Fruit fly (Drosophila melanogaster): Measurements from ENCODE around the gene OtopLa.

The OtopLa gene

DNA sequence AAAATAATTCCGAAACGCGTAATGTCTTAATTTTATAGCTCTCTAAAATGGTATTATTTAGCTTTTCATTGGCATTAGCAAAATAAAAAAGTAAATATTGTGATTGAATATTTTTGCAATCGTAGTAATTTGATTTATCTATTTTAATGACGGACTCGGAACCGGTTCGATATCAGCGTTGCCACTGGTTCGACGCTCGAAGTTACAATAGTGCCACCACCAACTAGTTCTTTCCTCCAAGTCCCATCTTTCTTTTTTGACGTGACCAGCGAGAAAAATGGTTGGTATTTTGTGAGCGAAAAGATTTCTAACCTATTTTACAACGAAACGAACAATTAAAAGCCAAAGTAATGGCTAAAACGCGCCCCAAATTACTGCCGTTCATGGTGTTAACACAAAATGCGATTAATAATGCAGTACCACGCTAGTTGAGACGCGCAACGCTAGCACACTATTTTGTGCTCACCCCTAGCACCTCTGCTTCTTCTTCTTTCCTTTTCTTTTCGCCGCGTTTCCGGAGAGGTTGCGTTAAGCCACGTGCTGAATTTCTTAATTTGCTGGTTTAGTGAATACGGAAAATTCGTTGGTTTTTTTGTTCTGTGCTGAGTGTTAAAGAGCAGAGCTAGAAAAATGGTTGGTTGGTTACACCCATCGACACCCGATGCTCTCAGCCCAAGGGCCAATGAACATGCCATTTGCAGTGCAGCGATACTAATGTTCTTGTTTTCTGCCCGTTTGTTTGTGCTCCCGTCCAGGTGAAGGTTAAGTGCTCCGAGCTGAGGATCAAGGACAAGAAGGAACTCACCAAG is 24.2 kb upstream of the OtopLa start, which contains the start of gene RpL35 (continued):
- TF ChIP-seq jumu (GFP tag; optimal IDR thresholded peaks at IDR 0.05) (peak; percentile 18), shn (GFP tag; optimal IDR thresholded peaks at IDR 0.05) (no peak), CG4854 (GFP tag; optimal IDR thresholded peaks at IDR 0.05) (peak; percentile 29), NK7.1 (GFP tag; optimal IDR thresholded peaks at IDR 0.05) (peak; percentile 37), zen2 (GFP tag; IDR thresholded peaks at IDR 0.05; ENCODE audit: partially characterized antibody) (no peak; the same call in 2 of the 3 replicates), unpg (GFP tag; optimal IDR thresholded peaks at IDR 0.05) (peak; percentile 46), CG34224 (GFP tag; IDR thresholded peaks at IDR 0.05; ENCODE audit: partially characterized antibody) (no peak), Atf6 (GFP tag; IDR thresholded peaks at IDR 0.05) (peak; percentile 50), Dll (GFP tag; IDR thresholded peaks at IDR 0.05; ENCODE audit: partially characterized antibody) (peak; percentile 58; the same call in 3 of the 4 replicates), Drgx (GFP tag; IDR thresholded peaks at IDR 0.05) (no peak), BEAF-32 (GFP tag; optimal IDR thresholded peaks at IDR 0.05) (peak; percentile 67), Mes4 (GFP tag; optimal IDR thresholded peaks at IDR 0.05) (peak; percentile 37), Nf-YB (GFP tag; optimal IDR thresholded peaks at IDR 0.05) (peak; percentile 6), gcm (GFP tag; optimal IDR thresholded peaks at IDR 0.05) (peak; percentile 29), Nf-YC (tag; optimal IDR thresholded peaks at IDR 0.05) (peak; percentile 30), CG6254 (GFP tag; optimal IDR thresholded peaks at IDR 0.05) (peak; percentile 35), CG15514 (GFP tag; optimal IDR thresholded peaks at IDR 0.05) (peak; percentile 98), Blimp-1 (GFP tag; optimal IDR thresholded peaks at IDR 0.05) (peak; percentile 23), Atf-2 (GFP tag; optimal IDR thresholded peaks at IDR 0.05) (no peak), Dp (GFP tag; optimal IDR thresholded peaks at IDR 0.05) (no peak), B-H2 (GFP tag; optimal IDR thresholded peaks at IDR 0.05) (peak; percentile 28), kay (GFP tag; optimal IDR thresholded peaks at IDR 0.05) (no peak), bsh (GFP tag; optimal IDR thresholded peaks at IDR 0.05) (peak in 1 of 2 experiments; percentile 26), CG10431 (GFP tag; optimal IDR thresholded peaks at IDR 0.05) (peak; percentile 43), inv (GFP tag; IDR thresholded peaks at IDR 0.05; ENCODE audit: partially characterized antibody) (peak; percentile 46; the same call in 1 of the 2 replicates), CG15011 (GFP tag; optimal IDR thresholded peaks at IDR 0.05) (no peak), CG17612 (GFP tag; IDR thresholded peaks at IDR 0.05) (no peak), CG4707 (GFP tag; optimal IDR thresholded peaks at IDR 0.05) (no peak), CG18262 (tag; optimal IDR thresholded peaks at IDR 0.05) (peak; percentile 36), CG9932 (GFP tag; IDR thresholded peaks at IDR 0.05) (peak; percentile 24; the same call in 1 of the 2 replicates), eve (GFP tag; optimal IDR thresholded peaks at IDR 0.05) (no peak), HmgZ (tag; optimal IDR thresholded peaks at IDR 0.05) (peak; percentile 48), lov (optimal IDR thresholded peaks at IDR 0.05) (no peak), lov (GFP tag; IDR thresholded peaks at IDR 0.05) (no peak), gsb-n (tag; optimal IDR thresholded peaks at IDR 0.05) (peak; percentile 25), Hey (tag; optimal IDR thresholded peaks at IDR 0.05) (no peak), fd64A (GFP tag; optimal IDR thresholded peaks at IDR 0.05) (peak; percentile 50), Doc3 (GFP tag; IDR thresholded peaks at IDR 0.05; ENCODE audit: partially characterized antibody) (0 out of 3 replicates have a peak, but pooled peaks have one; percentile 40), Max (GFP tag; optimal IDR thresholded peaks at IDR 0.05) (peak; percentile 81), dysf (GFP tag; IDR thresholded peaks at IDR 0.05) (0 out of 3 replicates have a peak, but pooled peaks have one; percentile 23), eyg (GFP tag; optimal IDR thresholded peaks at IDR 0.05) (peak; percentile 30), CG4820 (GFP tag; optimal IDR thresholded peaks at IDR 0.05) (no peak), YL-1 (GFP tag; optimal IDR thresholded peaks at IDR 0.05) (peak; percentile 91), Hr3 (GFP tag; optimal IDR thresholded peaks at IDR 0.05) (no peak), CG2116 (GFP tag; optimal IDR thresholded peaks at IDR 0.05) (peak; percentile 55), CkIIα-i1 (GFP tag; IDR thresholded peaks at IDR 0.05) (no peak), CG3163 (GFP tag; optimal IDR thresholded peaks at IDR 0.05) (peak; percentile 31), CG9727 (GFP tag; optimal IDR thresholded peaks at IDR 0.05) (peak; percentile 50)
